Fruit fly (Drosophila melanogaster): ENCODE results near the gene CG11555.

CG11555 gene

DNA sequence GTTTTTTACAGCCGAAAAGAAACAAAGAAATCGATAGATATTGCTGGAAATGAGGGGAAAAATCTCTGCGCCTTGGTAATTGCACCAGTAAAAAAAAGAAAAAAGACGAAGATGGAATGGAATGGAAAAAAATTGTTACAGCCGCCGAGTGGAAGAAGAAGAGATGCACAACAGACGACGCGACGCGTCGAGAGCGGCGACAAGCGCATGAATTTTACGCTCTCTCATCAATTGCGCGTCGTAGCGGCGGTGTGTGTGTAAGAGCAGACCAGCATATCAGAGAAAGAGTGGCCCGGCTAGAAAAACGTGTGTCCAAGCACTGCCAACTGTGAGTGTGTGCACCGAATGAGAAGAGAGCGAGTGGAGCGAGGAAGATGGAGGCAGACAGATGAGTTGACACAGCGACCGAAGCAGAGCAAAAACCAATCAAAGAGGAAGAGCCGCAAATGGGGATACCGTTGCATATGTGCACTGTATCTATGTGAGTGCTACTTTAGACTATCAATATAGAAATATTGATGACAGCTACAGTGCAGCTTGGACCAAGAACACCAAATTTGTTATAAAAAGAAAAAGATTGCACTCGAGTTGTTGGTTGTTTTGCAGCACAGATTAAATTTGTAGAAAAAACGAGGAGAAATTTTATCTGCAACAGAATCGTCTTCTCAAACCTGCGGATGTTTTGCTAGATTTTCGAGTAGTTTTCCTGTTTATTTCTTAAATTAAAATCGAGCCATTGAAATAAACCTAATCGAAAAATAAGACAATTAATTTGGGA is 24.4 kb upstream of the CG11555 start:
- no peak for TF ChIP-seq CG17801 (GFP tag; optimal IDR thresholded peaks at IDR 0.05; ENCODE audit: partially characterized antibody)

DNA sequence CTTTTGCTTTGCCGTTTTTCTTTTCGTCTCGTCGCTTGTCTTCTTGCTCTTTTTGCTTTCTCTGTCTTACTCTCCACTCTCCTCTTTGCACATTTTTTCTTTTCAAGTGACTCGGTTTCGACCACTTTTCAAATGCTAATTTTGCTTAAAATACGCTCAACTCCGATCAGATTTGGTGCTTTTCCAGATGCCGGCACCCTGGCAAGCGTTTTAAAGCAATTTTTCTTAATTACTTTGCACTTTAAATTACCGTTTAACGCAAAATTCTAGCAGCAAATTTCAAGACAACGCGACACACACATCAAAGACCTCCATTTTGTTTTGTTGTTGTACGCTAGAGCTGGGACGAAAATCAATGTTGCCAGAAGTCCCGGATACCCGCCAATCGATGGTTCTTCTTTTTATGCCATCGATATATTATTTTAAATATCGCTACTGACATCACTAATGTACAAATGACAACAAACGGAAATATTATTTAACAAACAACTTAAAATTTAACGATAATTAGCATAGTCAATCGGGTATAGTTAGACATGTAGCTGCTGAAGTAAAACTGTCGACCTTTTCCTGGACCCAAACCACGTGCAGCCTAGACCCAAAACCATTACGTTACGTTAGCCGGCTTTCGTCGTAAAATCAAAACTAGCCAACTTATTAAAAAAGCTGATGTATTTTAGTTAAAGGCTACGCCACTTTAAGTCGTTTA is 23.0 kb upstream of the CG11555 start, which contains the start of gene kis:
Gene kis, minus strand, starts transcription at position 317 of the 709 bp plus-strand sequence.
- peak; percentile 75 for TF ChIP-seq CG17801 (GFP tag; optimal IDR thresholded peaks at IDR 0.05; ENCODE audit: partially characterized antibody)

DNA sequence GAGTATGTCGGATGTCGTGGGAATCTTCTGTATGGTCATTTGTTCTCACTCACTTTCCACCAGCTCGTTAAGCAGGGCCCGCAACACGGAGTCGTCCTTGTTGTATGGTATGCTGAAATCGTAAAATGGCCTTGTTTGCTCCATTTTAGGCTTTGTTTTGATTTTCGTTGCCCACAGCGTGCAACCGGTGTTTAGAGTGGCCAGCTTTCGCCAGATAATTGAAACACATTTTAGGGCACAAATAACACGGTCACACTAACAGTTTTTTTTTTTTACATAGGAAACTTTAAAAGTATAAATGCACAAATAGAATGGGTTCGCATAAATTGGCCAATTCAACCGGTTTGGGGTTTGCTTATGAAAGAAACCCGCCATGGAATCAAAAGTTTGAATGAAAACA is 21.5 kb upstream of the CG11555 start, which contains the start of gene Rpp30:
Gene Rpp30, minus strand, starts transcription at position 200 of the 400 bp plus-strand sequence.
- no peak for TF ChIP-seq CG17801 (GFP tag; optimal IDR thresholded peaks at IDR 0.05; ENCODE audit: partially characterized antibody)

DNA sequence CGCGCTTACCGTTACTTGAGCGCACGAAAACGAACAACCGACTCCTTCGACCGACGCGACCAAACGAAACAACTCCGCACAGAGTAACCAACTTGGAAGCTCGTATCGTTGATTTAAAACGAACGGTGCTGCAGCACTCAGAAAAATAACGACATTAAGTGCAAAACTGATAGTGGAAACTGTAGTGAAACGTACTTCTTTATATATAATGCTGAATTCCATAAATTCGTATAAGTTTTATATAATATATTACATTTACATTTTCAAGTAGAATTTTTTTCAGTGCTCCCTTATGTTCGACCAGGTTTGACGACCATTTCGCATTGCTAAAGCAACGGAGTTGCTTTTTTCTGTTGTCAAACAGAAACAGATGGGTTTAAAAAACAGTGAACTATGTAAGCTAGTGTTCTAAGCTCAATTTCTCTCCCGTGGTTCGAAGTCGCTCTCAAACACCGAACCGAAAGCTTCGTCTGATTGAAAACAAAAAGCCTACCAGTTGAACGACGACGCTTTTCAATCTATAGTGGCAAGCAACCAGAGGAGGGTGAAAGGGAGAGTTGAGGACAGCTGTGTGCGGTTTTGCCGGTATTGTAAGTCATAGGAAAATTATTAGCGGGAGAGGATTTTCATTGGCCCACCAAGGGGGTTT is 6.1 kb upstream of the CG11555 start, which contains the start of gene CG17075:
Gene CG17075, minus strand, starts transcription at position 65 of the 649 bp plus-strand sequence.
- no peak for TF ChIP-seq CG17801 (GFP tag; optimal IDR thresholded peaks at IDR 0.05; ENCODE audit: partially characterized antibody)

DNA sequence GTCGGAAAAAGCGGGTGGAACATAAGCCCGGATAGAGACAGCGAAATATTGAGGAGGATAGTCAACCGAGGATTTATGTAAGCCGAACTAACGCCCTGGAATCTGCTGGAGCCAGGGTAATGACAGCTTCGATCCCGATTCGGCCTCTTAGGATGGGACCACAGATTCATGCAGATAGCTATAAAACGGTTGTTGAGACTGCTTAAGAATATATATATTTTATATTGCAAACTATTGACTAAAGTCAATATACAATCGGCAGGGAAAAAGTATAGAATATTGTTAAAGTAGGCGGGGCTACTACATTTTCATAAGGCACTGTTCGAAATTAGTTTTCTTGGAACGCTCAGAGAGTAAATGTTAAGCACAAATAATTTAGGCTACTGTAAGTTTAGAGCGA is 4.8 kb upstream of the CG11555 start, which contains the start of gene CG3345:
Gene CG3345, plus strand, starts transcription at position 301 of the 400 bp plus-strand sequence.
- no peak for TF ChIP-seq CG17801 (GFP tag; optimal IDR thresholded peaks at IDR 0.05; ENCODE audit: partially characterized antibody)

DNA sequence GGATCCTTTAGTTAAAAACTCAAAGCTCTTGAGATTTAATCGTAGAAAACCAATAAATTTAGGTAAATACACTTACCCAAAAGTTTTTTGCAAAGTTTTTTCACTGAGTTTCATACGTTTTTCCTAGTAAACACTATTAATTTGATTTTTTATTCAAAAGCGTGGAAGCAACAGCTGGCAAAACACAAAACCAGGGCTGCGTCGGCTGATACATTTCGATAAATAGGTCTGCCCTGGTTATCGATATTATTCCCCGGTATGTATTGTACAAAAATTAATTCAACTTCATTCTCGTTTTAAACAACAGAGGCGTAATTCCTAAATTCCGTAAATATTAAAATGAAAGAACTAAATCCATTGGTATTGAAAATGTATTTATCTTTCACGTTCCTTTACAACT is 2.1 kb upstream of the CG11555 start, which contains the start of gene Dus1:
Gene Dus1, minus strand, starts transcription at position 192 of the 400 bp plus-strand sequence.
- peak; percentile 55 for TF ChIP-seq CG17801 (GFP tag; optimal IDR thresholded peaks at IDR 0.05; ENCODE audit: partially characterized antibody)

DNA sequence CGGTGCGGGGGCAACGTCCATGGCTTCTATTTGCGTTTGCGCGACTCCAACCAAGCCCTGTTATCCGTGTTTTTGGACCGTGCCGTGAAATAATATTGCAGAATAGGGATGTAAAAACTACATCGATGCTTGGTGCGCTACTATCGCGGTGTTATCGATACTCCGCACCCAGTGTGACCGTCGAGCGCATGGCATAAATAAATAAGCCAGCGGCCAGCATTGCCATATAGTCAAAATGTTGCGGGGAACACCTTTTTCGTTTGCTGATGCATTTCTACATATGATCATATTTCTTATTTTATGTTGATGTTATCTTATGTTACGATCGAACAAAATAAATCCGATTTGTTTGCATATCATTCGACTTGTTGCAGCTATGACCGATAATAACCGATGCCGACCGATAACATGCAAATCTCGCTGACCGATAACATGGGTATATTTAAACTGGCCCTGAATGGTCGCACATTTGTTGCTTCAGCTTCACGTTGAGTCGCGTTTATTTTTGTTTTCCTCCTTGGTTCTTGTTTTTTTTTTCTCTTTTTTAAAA is 3.6 kb downstream of the CG11555 start, which contains the start of gene smo:
Gene smo, plus strand, starts transcription at position 461 of the 550 bp plus-strand sequence.
- no peak for TF ChIP-seq CG17801 (GFP tag; optimal IDR thresholded peaks at IDR 0.05; ENCODE audit: partially characterized antibody)

DNA sequence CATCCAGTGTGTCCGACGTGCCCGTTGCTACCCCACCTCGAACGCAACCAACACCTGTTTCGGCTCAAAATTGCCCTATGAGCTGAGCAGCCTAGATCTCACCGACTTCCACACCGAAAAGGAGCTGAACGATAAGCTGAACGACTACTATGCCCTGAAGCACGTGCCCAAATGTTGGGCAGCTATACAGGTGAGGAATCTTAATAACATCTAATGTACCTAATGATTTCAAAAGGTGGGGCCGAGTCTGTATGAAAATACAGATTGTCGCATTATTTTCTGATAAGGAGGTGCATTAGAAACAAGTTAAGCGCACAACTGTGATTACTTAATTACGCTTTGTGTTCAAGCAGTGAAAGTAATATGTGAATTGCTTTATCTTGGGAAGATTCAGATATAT is 4.5 kb downstream of the CG11555 start, which contains the start of gene CG17078:
Gene CG17078, minus strand, starts transcription at position 101 of the 400 bp plus-strand sequence.
- TF ChIP-seq CG17801 (GFP tag; optimal IDR thresholded peaks at IDR 0.05; ENCODE audit: partially characterized antibody), result no peak

DNA sequence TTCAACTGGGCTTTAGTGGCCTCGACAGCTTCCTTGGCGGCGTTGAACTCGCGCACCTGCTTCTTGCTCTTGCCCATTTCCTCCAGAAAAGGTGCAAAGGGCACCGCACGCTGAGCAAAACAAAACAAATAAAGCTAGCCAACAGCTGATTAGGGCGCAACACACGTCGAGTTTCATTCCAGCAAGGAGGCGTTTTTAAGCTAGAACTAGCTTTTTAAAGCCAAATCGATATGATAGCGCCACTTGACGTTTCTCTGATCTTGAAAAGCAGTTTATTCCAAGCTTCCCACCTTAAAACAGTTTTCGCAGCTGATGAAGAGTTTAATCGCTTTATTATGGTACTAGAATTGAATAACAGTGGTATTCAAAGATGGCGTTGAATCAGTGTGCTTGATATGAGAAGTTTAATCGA is 9.4 kb downstream of the CG11555 start, which contains the start of gene CG11601:
Gene CG11601, minus strand, starts transcription at position 199 of the 412 bp plus-strand sequence.
- TF ChIP-seq CG17801 (GFP tag; optimal IDR thresholded peaks at IDR 0.05; ENCODE audit: partially characterized antibody), result peak; percentile 59

DNA sequence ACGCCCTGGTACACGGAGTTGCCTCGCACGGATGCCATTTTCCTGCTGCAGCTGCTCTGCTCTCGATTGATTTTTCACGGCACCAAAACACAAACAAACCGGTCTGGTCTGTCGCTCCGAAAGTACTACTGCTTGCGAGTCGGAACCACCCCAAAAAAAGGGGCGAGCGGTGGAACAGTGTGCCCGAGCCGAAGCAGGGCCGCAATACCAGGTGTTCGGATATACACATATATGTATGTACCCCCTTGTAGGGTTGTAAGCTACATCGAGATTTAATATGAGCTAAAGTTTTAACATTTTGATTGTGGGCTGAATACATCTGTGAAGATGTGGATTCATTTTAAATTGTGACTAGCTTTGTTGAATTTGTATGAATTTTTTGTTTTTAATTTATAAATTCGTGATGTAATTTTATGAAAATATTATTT is 12.0 kb downstream of the CG11555 start:
- no peak for TF ChIP-seq CG17801 (GFP tag; optimal IDR thresholded peaks at IDR 0.05; ENCODE audit: partially characterized antibody)

DNA sequence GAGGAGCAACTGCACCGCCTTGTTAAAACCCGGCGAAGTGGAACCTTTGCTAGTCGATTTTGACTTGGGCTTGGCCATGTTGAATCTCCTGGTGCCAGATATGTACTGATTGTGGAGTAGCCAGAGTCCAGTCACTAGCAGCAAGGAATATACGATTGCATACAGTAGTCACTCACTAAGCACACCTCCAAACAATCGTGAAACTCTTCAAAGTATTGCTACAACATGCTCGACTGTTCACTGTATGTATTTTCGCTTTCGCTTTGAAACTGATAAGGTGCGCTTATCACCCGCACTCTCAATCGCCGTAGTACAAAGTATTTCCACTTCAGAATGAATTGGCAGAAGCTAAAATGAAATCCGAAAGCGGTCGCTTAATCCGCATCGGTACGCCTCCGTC is 12.8 kb downstream of the CG11555 start:
- TF ChIP-seq CG17801 (GFP tag; optimal IDR thresholded peaks at IDR 0.05; ENCODE audit: partially characterized antibody), result peak; percentile 33

DNA sequence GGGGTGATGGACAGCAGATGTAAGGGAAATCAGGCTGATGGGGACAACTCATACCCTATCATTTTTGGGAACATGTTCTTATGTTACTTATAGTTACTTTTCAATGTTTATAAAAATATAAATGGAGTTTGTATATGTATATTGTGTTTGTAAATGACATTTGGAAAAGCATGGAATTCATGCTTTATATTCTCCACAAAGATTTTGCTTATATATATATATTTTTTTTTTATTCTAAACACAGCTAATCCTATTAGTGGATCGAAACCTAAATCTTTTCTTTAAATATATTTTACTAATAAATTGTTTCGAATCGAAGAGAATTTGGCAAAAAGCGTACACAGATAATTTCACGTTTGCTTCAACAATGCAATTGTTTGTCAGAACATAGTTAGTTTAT is 15.4 kb downstream of the CG11555 start, which contains the start of gene Amnionless:
Gene Amnionless, minus strand, starts transcription at position 101 of the 400 bp plus-strand sequence.
- TF ChIP-seq CG17801 (GFP tag; optimal IDR thresholded peaks at IDR 0.05; ENCODE audit: partially characterized antibody), result no peak

DNA sequence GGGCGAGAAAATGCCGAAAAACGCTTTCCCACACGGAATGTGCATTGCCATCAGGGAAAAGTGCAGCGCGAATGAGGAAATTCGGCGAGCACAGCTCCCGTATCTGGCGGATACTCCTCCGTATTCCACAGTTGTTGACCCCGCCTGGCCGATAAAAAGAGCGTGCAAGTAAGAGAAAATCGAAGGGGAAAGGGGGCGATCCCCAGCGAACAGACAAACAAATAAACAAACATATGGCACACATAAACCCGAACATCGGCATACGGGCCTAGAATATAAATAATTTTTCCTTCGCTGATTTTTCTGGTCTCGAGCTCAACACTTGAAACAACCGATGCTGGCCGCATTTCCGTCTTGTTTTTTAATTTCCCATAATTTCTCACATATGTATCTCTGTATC is 16.7 kb downstream of the CG11555 start:
- no peak for TF ChIP-seq CG17801 (GFP tag; optimal IDR thresholded peaks at IDR 0.05; ENCODE audit: partially characterized antibody)

DNA sequence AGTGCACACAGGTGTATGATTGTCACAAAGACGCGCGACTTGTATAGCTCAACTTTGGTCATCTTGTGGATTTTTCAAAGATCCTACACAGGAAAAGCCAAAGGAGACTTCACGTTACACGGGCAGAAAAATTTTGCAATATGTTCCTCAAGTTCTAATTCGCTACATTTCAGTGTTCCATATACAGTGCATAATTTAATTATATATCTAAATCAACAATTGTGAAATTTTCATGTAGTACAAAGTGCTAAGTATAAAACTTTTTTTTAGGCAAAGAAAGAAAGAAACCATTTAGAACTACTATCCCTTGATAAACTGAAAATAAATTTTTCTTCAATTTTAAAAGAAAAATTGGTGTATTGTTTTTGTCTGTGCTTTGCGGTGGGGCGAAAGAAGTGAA is 17.3 kb downstream of the CG11555 start:
- TF ChIP-seq CG17801 (GFP tag; optimal IDR thresholded peaks at IDR 0.05; ENCODE audit: partially characterized antibody), result no peak

Measured in ovary, adult (tissue).